Fruit fly (Drosophila melanogaster) whole organism, embryonic: ENCODE data around the gene DnaJ-H.

Experiments
- Asciz ChIP-seq: fragments of 200-800 bp; sonication (Bioruptor generic); optimal IDR thresholded peaks from 2 replicates; lab custom pipeline; 2017; ENCODE audit warnings: missing biosample characterization, mild to moderate bottlenecking, missing genetic modification characterization, missing genetic modification reagents
- BtbVII ChIP-seq: fragments of 200-800 bp; sonication (Bioruptor generic); optimal IDR thresholded peaks from 3 replicates; lab custom pipeline; 2017; ENCODE audit warnings: missing biosample characterization, mild to moderate bottlenecking, missing genetic modification characterization
- CG12071 ChIP-seq: fragments of 200-800 bp; sonication (Bioruptor generic); optimal IDR thresholded peaks from 3 replicates; lab custom pipeline; 2018; ENCODE audit warnings: missing biosample characterization, mild to moderate bottlenecking, missing genetic modification characterization
- CG12391 ChIP-seq: fragments of 200-800 bp; sonication (Bioruptor generic); optimal IDR thresholded peaks from 3 replicates; lab custom pipeline; 2018; ENCODE audit warnings: missing biosample characterization, mild to moderate bottlenecking, missing genetic modification characterization, moderate library complexity
- CG12659 ChIP-seq: fragments of 200-800 bp; sonication (Bioruptor generic); optimal IDR thresholded peaks from 3 replicates; lab custom pipeline; 2017; ENCODE audit warnings: mild to moderate bottlenecking, missing biosample characterization, missing genetic modification reagents, missing genetic modification characterization
- CG13296 ChIP-seq: fragments of 200-800 bp; sonication (Bioruptor generic); optimal IDR thresholded peaks from 3 replicates; lab custom pipeline; 2018; ENCODE audit warnings: missing biosample characterization, mild to moderate bottlenecking, missing genetic modification characterization
- CG15073 ChIP-seq: fragments of 200-800 bp; sonication (Bioruptor generic); optimal IDR thresholded peaks from 2 replicates; lab custom pipeline; 2016; ENCODE audit warnings: missing biosample characterization, missing genetic modification characterization
- CG16779 ChIP-seq: fragments of 200-800 bp; sonication (Bioruptor generic); IDR thresholded peaks from 2 replicates; pipeline ENCODE4 v1.3.6; 2022; ENCODE audit warnings: missing biosample characterization, missing genetic modification characterization
- CG17912 ChIP-seq: fragments of 200-800 bp; sonication (Bioruptor generic); optimal IDR thresholded peaks from 2 replicates; lab custom pipeline; 2018; ENCODE audit warnings: missing biosample characterization, mild to moderate bottlenecking, missing genetic modification characterization
- CG2116 ChIP-seq: fragments of 200-800 bp; sonication (Bioruptor generic); optimal IDR thresholded peaks from 3 replicates; lab custom pipeline; 2018; ENCODE audit warnings: missing biosample characterization, mild to moderate bottlenecking, missing genetic modification characterization
- CG4854 ChIP-seq: fragments of 200-800 bp; sonication (Bioruptor generic); optimal IDR thresholded peaks from 2 replicates; lab custom pipeline; 2016; ENCODE audit warnings: missing biosample characterization, missing genetic modification characterization, inconsistent platforms
- CG6254 ChIP-seq: fragments of 200-800 bp; sonication (Bioruptor generic); optimal IDR thresholded peaks from 3 replicates; lab custom pipeline; 2017; ENCODE audit warnings: mild to moderate bottlenecking, missing biosample characterization, missing genetic modification reagents, missing genetic modification characterization
- CG6765 ChIP-seq: fragments of 200-800 bp; sonication (Bioruptor generic); optimal IDR thresholded peaks from 3 replicates; lab custom pipeline; 2017; ENCODE audit warnings: missing biosample characterization, mild to moderate bottlenecking, missing genetic modification characterization
- CG6813 ChIP-seq: fragments of 200-800 bp; sonication (Bioruptor generic); optimal IDR thresholded peaks from 2 replicates; lab custom pipeline; 2017; ENCODE audit warnings: missing biosample characterization, missing genetic modification characterization, mild to moderate bottlenecking, moderate library complexity, missing genetic modification reagents
- CG6854 ChIP-seq: fragments of 200-800 bp; sonication (Bioruptor generic); optimal IDR thresholded peaks from 3 replicates; lab custom pipeline; 2017; ENCODE audit warnings: missing biosample characterization, mild to moderate bottlenecking, missing genetic modification characterization
- CG7271 ChIP-seq: fragments of 200-800 bp; sonication (Bioruptor generic); optimal IDR thresholded peaks from 2 replicates; lab custom pipeline; 2018; ENCODE audit warnings: missing biosample characterization, mild to moderate bottlenecking, missing genetic modification characterization, moderate library complexity
- CG7928 ChIP-seq: fragments of 200-800 bp; sonication (Bioruptor generic); optimal IDR thresholded peaks from 2 replicates; lab custom pipeline; 2017; ENCODE audit warnings: missing biosample characterization, mild to moderate bottlenecking, missing genetic modification characterization
- CG7987 ChIP-seq: fragments of 200-800 bp; sonication (Bioruptor generic); optimal IDR thresholded peaks from 2 replicates; lab custom pipeline; 2018; ENCODE audit warnings: missing biosample characterization, mild to moderate bottlenecking, missing genetic modification characterization, moderate library complexity
- Ets65A ChIP-seq: fragments of 200-800 bp; sonication (Bioruptor generic); peaks from one replicate; lab custom pipeline; 2016; ENCODE audit warnings: missing biosample characterization, missing genetic modification characterization
- Ets97D ChIP-seq: fragments of 200-800 bp; sonication (Bioruptor generic); optimal IDR thresholded peaks from 3 replicates; lab custom pipeline; 2016; ENCODE audit warnings: missing biosample characterization, missing genetic modification characterization
- Fer3 ChIP-seq: fragments of 200-800 bp; sonication (Bioruptor generic); optimal IDR thresholded peaks from 2 replicates; lab custom pipeline; 2018; ENCODE audit warnings: missing biosample characterization, mild to moderate bottlenecking, missing genetic modification characterization, moderate library complexity
- HLHmδ ChIP-seq: fragments of 200-800 bp; sonication (Bioruptor generic); optimal IDR thresholded peaks from 2 replicates; lab custom pipeline; 2018; ENCODE audit warnings: missing biosample characterization, mild to moderate bottlenecking, missing genetic modification characterization, moderate library complexity
- Hand ChIP-seq: fragments of 200-800 bp; sonication (Bioruptor generic); optimal IDR thresholded peaks from 2 replicates; lab custom pipeline; 2017; ENCODE audit warnings: mild to moderate bottlenecking, missing biosample characterization, missing genetic modification reagents, missing genetic modification characterization
- Mad ChIP-seq: fragments of 200-800 bp; sonication (Bioruptor generic); optimal IDR thresholded peaks from 2 replicates; lab custom pipeline; 2016; ENCODE audit warnings: missing biosample characterization, missing genetic modification characterization
- Med ChIP-seq: fragments of 200-800 bp; sonication (Bioruptor generic); peaks from one replicate; lab custom pipeline; 2016; ENCODE audit warnings: missing biosample characterization, missing genetic modification characterization, mild to moderate bottlenecking, inconsistent platforms, moderate library complexity
- NFAT ChIP-seq: fragments of 200-800 bp; sonication (Bioruptor generic); IDR thresholded peaks from 2 replicates; pipeline ENCODE4 v1.3.6; 2022; ENCODE audit warnings: missing biosample characterization, missing genetic modification characterization
- NfI ChIP-seq: fragments of 200-800 bp; sonication (Bioruptor generic); optimal IDR thresholded peaks from 3 replicates; lab custom pipeline; 2018; ENCODE audit warnings: missing biosample characterization, mild to moderate bottlenecking, missing genetic modification characterization, moderate library complexity
- Oaz ChIP-seq: fragments of 200-800 bp; sonication (Bioruptor generic); IDR thresholded peaks from 2 replicates; pipeline ENCODE4 v1.3.6; 2022; ENCODE audit warnings: missing biosample characterization, missing genetic modification characterization
- PHDP ChIP-seq: fragments of 200-800 bp; sonication (Bioruptor generic); optimal IDR thresholded peaks from 3 replicates; lab custom pipeline; 2018; ENCODE audit warnings: missing biosample characterization, mild to moderate bottlenecking, missing genetic modification characterization, moderate library complexity
- Rx ChIP-seq: fragments of 200-800 bp; sonication (Bioruptor generic); IDR thresholded peaks from 2 replicates; pipeline ENCODE4 v1.3.6; 2022; ENCODE audit warnings: missing biosample characterization, missing genetic modification characterization
- Tbp ChIP-seq: fragments of >200 bp; optimal IDR thresholded peaks from 2 replicates; lab custom pipeline; 2018; ENCODE audit warnings: missing biosample characterization, missing genetic modification characterization
- caup ChIP-seq: fragments of 200-800 bp; sonication (Bioruptor generic); optimal IDR thresholded peaks from 3 replicates; lab custom pipeline; 2017; ENCODE audit warnings: missing biosample characterization, mild to moderate bottlenecking, missing genetic modification characterization, moderate library complexity; ENCODE audit not compliant: severe bottlenecking
- cg ChIP-seq: fragments of 200-800 bp; sonication (Bioruptor generic); optimal IDR thresholded peaks from 3 replicates; lab custom pipeline; 2019; ENCODE audit warnings: missing biosample characterization, mild to moderate bottlenecking, missing genetic modification characterization, moderate library complexity
- chm ChIP-seq: fragments of 200-800 bp; sonication (Bioruptor generic); IDR thresholded peaks from 2 replicates; pipeline ENCODE4 v1.3.6; 2022; ENCODE audit warnings: missing biosample characterization, missing genetic modification characterization
- crc ChIP-seq: fragments of 200-800 bp; sonication (Bioruptor generic); optimal IDR thresholded peaks from 2 replicates; lab custom pipeline; 2016; ENCODE audit warnings: missing biosample characterization, missing genetic modification characterization
- croc ChIP-seq: fragments of 200-800 bp; sonication (Bioruptor generic); conservative IDR thresholded peaks from 3 replicates; pipeline ENCODE4 v1.3.6; 2022; ENCODE audit warnings: missing biosample characterization, missing genetic modification characterization
- cwo ChIP-seq: fragments of 200-800 bp; sonication (Bioruptor generic); optimal IDR thresholded peaks from 3 replicates; lab custom pipeline; 2017; ENCODE audit warnings: missing biosample characterization, missing genetic modification characterization, mild to moderate bottlenecking, moderate library complexity, missing genetic modification reagents
- gem ChIP-seq: fragments of 200-800 bp; sonication (Bioruptor generic); optimal IDR thresholded peaks from 2 replicates; lab custom pipeline; 2019; ENCODE audit warnings: missing biosample characterization, mild to moderate bottlenecking, missing genetic modification characterization, moderate library complexity
- insv ChIP-seq, 2 experiments: fragments of 200-800 bp; sonication (Bioruptor generic); optimal IDR thresholded peaks; 3 replicates each; lab custom pipeline; 2016 to 2018; ENCODE audit warnings: missing biosample characterization in 2 of 2, missing genetic modification characterization in 2 of 2
- ken ChIP-seq: fragments of 200-800 bp; sonication (Bioruptor generic); IDR thresholded peaks from 3 replicates; pipeline ENCODE4 v1.3.6; 2022; ENCODE audit warnings: missing biosample characterization, missing genetic modification characterization
- lmd ChIP-seq: fragments of 200-800 bp; sonication (Bioruptor generic); IDR thresholded peaks from 2 replicates; pipeline ENCODE4 v1.3.6; 2022; ENCODE audit warnings: missing biosample characterization, missing genetic modification characterization
- maf-S ChIP-seq: fragments of 200-800 bp; sonication (Bioruptor generic); optimal IDR thresholded peaks from 2 replicates; lab custom pipeline; 2016; ENCODE audit warnings: missing biosample characterization, missing genetic modification characterization
- mam ChIP-seq: fragments of 200-800 bp; sonication (Bioruptor generic); optimal IDR thresholded peaks from 3 replicates; lab custom pipeline; 2016; ENCODE audit warnings: missing biosample characterization, missing genetic modification characterization
- nau ChIP-seq: fragments of 200-800 bp; sonication (Bioruptor generic); optimal IDR thresholded peaks from 3 replicates; lab custom pipeline; 2017; ENCODE audit warnings: missing biosample characterization, mild to moderate bottlenecking, missing genetic modification characterization, missing genetic modification reagents
- onecut ChIP-seq: fragments of 200-800 bp; sonication (Bioruptor generic); IDR thresholded peaks from 2 replicates; pipeline ENCODE4 v1.3.6; 2022; ENCODE audit warnings: missing biosample characterization, missing genetic modification characterization
- sens ChIP-seq: fragments of 200-800 bp; sonication (Bioruptor generic); peaks from one replicate; lab custom pipeline; 2016; ENCODE audit warnings: missing biosample characterization, missing genetic modification characterization
- sens-2 ChIP-seq: fragments of 200-800 bp; sonication (Bioruptor generic); IDR thresholded peaks from 2 replicates; pipeline ENCODE4 v1.3.6; 2022; ENCODE audit warnings: missing biosample characterization, missing genetic modification characterization
- stwl ChIP-seq: fragments of 200-800 bp; sonication (Bioruptor generic); optimal IDR thresholded peaks from 3 replicates; lab custom pipeline; 2018; ENCODE audit warnings: missing biosample characterization, mild to moderate bottlenecking, missing genetic modification characterization, moderate library complexity
- tin ChIP-seq: fragments of 200-800 bp; sonication (Bioruptor generic); optimal IDR thresholded peaks from 3 replicates; lab custom pipeline; 2016; ENCODE audit warnings: missing biosample characterization, missing genetic modification characterization
- unpg ChIP-seq: fragments of 200-800 bp; sonication (Bioruptor generic); optimal IDR thresholded peaks from 3 replicates; lab custom pipeline; 2018; ENCODE audit warnings: missing biosample characterization, mild to moderate bottlenecking, missing genetic modification characterization, moderate library complexity

DnaJ-H gene

DNA sequence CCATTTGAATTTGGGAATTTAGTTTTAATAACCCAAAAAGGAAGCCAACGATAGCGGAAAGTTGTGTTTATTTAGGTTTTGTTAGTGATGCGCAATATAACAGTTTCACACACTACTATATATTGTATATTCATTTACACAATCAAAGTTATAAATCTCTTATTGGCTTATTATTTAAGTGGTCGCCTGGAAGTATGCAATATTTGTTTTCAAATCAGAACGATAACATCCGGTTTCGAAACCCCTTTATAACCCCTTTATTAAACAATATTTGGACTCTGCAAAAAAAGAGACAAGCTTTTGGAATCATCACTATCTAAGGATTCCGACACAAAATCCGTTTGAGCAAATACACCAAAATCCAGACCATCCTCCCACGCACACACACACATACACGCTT is 8.0 kb downstream of the DnaJ-H start (continued):
- TF ChIP-seq stwl (tag; lab: Kevin White, UChicago) (peak; percentile 26), CG6854 (GFP tag; lab: Kevin White, UChicago) (peak; percentile 3), nau (GFP tag; lab: Kevin White, UChicago) (peak; percentile 34), maf-S (no peak), ken (no peak), cg (GFP tag; lab: Kevin White, UChicago) (peak; percentile 21), CG12659 (peak; percentile 1), CG15073 (GFP tag; lab: Kevin White, UChicago) (no peak), caup (GFP tag; lab: Kevin White, UChicago) (peak; percentile 1), Ets97D (GFP tag; lab: Kevin White, UChicago) (peak; percentile 90), CG13296 (GFP tag; lab: Kevin White, UChicago) (peak; percentile 67), onecut (GFP tag; lab: Robert Waterston, UW) (0 out of 2 replicates have a peak, but pooled peaks have one; percentile 11), NFAT (GFP tag; lab: Robert Waterston, UW) (no peak), CG7987 (peak; percentile 33), sens (peak; percentile 59), Asciz (GFP tag; lab: Kevin White, UChicago) (peak; percentile 28), insv (GFP tag; optimal IDR thresholded peaks at IDR 0.05; lab: Kevin White, UChicago) (peak in 1 of 2 experiments; percentile 89), NfI (GFP tag; lab: Kevin White, UChicago) (peak; percentile 7), BtbVII (GFP tag; lab: Kevin White, UChicago) (peak; percentile 48), CG6254 (GFP tag; lab: Kevin White, UChicago) (peak; percentile 11), CG12071 (GFP tag; lab: Kevin White, UChicago) (peak; percentile 6), CG2116 (GFP tag; lab: Kevin White, UChicago) (peak; percentile 14), CG6813 (GFP tag; lab: Kevin White, UChicago) (peak; percentile 36), CG6765 (GFP tag; lab: Kevin White, UChicago) (peak; percentile 51), CG16779 (GFP tag; lab: Robert Waterston, UW) (0 out of 2 replicates have a peak, but pooled peaks have one; percentile 31), Med (peak; percentile 87), Fer3 (tag; lab: Kevin White, UChicago) (peak; percentile 39)

DNA sequence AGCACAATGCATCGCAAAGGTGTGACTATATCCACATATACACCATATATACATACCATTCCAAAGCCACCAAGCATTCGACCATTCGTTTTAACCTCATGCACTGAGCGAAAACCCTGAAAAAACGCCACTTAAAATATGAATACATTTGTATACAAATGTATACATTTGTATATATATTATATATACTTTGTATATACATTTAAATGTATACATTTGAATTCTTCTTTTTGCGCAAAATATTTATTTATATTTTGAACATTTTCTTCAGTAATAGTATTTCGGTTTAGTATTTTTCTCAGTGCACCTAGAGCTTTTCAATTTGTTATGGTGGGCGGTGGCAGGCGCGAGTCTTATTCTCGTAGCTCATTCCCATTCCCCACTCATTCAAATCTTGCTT is 9.5 kb downstream of the DnaJ-H start:
- no peak for TF ChIP-seq CG4854
- TF ChIP-seq CG17912: no peak
- TF ChIP-seq Ets65A (GFP tag; lab: Kevin White, UChicago): peak; percentile 29
- peak; percentile 24 for TF ChIP-seq unpg (GFP tag; lab: Kevin White, UChicago)
- TF ChIP-seq sens-2 (GFP tag; lab: Robert Waterston, UW): no peak
- no peak for TF ChIP-seq tin (GFP tag; lab: Kevin White, UChicago)
- peak; percentile 22; the same call in 1 of the 2 replicates for TF ChIP-seq lmd (GFP tag; lab: Robert Waterston, UW)
- TF ChIP-seq CG12391: peak; percentile 22
- TF ChIP-seq HLHmδ (GFP tag; lab: Kevin White, UChicago): no peak
- no peak for TF ChIP-seq chm (GFP tag; lab: Robert Waterston, UW)
- TF ChIP-seq cwo: no peak
- peak; percentile 61 for TF ChIP-seq gem (tag; lab: Kevin White, UChicago)
- no peak for TF ChIP-seq stwl (tag; lab: Kevin White, UChicago)
- TF ChIP-seq mam (GFP tag; lab: Kevin White, UChicago): no peak
- no peak for TF ChIP-seq onecut (GFP tag; lab: Robert Waterston, UW)
- 0 out of 2 replicates have a peak, but pooled peaks have one; percentile 29 for TF ChIP-seq Oaz
- peak; percentile 46 for TF ChIP-seq PHDP (tag; lab: Kevin White, UChicago)
- no peak for TF ChIP-seq crc (GFP tag; lab: Kevin White, UChicago)
- TF ChIP-seq Hand (GFP tag; lab: Kevin White, UChicago): no peak
- TF ChIP-seq croc: no peak
- no peak for TF ChIP-seq CG7928
- TF ChIP-seq Mad: no peak
- no peak for TF ChIP-seq Tbp
- no peak for TF ChIP-seq CG7271 (tag; lab: Kevin White, UChicago)
- TF ChIP-seq Rx (GFP tag; lab: Robert Waterston, UW): no peak
